Worm (Caenorhabditis elegans) whole organism, L2 larva: ENCODE data around the gene F26C11.1.

Experiments used
- crh-2 ChIP-seq: sonication (generic microtip); optimal IDR thresholded peaks from 2 replicates; lab custom pipeline; 2017; ENCODE audit warnings: missing biosample characterization, missing genetic modification characterization
- ztf-11 ChIP-seq: sonication (generic microtip); optimal IDR thresholded peaks from 2 replicates; lab custom pipeline; 2017; ENCODE audit warnings: missing biosample characterization, missing genetic modification characterization

DNA sequence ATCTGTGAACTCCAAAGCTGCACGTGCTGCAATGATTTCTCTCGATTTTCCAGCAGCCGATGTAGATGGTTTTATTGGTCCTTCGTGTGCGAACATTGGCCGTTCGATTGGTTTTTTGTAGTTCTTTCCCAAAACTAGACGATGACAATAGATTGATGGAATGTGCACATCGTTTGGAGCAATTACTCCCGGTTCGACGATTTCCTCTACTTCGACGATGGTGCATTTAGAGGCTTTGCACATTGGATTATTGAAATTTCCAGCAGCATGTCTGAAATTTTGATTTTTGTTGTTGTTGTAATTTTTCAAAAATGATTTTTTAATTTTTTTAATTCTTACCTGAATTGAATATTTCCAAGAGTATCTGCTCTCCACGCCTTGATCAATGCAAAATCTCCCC is 41.1 kb downstream of the F26C11.1 start:
- TF ChIP-seq crh-2 (tag; lab: Kevin White, UChicago) (no peak), ztf-11 (tag; lab: Kevin White, UChicago) (no peak)
